Worm (Caenorhabditis elegans) whole organism, L2 larva: ENCODE measurements around the gene brc-1.

Experiments
- C34F6.9 ChIP-seq: fragments of 150-350 bp; optimal IDR thresholded peaks from 2 replicates; lab custom pipeline; 2014; ENCODE audit warnings: missing biosample characterization, missing genetic modification characterization
- F13H6.1 ChIP-seq: sonication (generic microtip); optimal IDR thresholded peaks from 2 replicates; lab custom pipeline; 2016; ENCODE audit warnings: missing genetic modification characterization, missing compliant biosample characterization
- R02D3.7 ChIP-seq: fragments of 150-350 bp; optimal IDR thresholded peaks from 2 replicates; lab custom pipeline; 2014; ENCODE audit warnings: missing biosample characterization, missing genetic modification characterization
- ama-1 ChIP-seq: fragments of 150-350 bp; optimal IDR thresholded peaks from 2 replicates; lab custom pipeline; 2018; ENCODE audit warnings: inconsistent platforms
- blmp-1 ChIP-seq: sonication (generic microtip); optimal IDR thresholded peaks from 2 replicates; lab custom pipeline; 2017; ENCODE audit warnings: missing genetic modification characterization, mild to moderate bottlenecking, missing compliant biosample characterization, antibody characterized with exemption, moderate library complexity; ENCODE audit not compliant: insufficient read depth
- ceh-16 ChIP-seq: fragments of 150-350 bp; optimal IDR thresholded peaks from 2 replicates; lab custom pipeline; 2014; ENCODE audit warnings: missing biosample characterization, missing genetic modification characterization
- ceh-82 ChIP-seq: fragments of 150-350 bp; optimal IDR thresholded peaks from 2 replicates; lab custom pipeline; 2014; ENCODE audit warnings: missing biosample characterization, missing genetic modification characterization
- crh-2 ChIP-seq: sonication (generic microtip); optimal IDR thresholded peaks from 2 replicates; lab custom pipeline; 2017; ENCODE audit warnings: missing biosample characterization, missing genetic modification characterization
- dmd-4 ChIP-seq: sonication (generic microtip); optimal IDR thresholded peaks from 2 replicates; lab custom pipeline; 2017; ENCODE audit warnings: missing biosample characterization, missing genetic modification characterization
- egl-27 ChIP-seq: sonication (generic microtip); optimal IDR thresholded peaks from 3 replicates; lab custom pipeline; 2017; ENCODE audit warnings: missing biosample characterization, missing genetic modification reagents, missing genetic modification characterization
- elt-1 ChIP-seq: fragments of 150-350 bp; optimal IDR thresholded peaks from 2 replicates; lab custom pipeline; 2014; ENCODE audit warnings: missing biosample characterization, missing genetic modification characterization
- elt-3 ChIP-seq: sonication (generic microtip); optimal IDR thresholded peaks from 2 replicates; lab custom pipeline; 2017; ENCODE audit warnings: missing biosample characterization, missing genetic modification characterization
- fos-1 ChIP-seq: fragments of 150-350 bp; optimal IDR thresholded peaks from 2 replicates; lab custom pipeline; 2014; ENCODE audit warnings: missing biosample characterization, missing genetic modification characterization
- gmeb-1 ChIP-seq: fragments of 150-350 bp; optimal IDR thresholded peaks from 2 replicates; lab custom pipeline; 2014; ENCODE audit warnings: missing biosample characterization, missing genetic modification characterization
- lin-11 ChIP-seq: fragments of 150-350 bp; sonication (generic microtip); optimal IDR thresholded peaks from 2 replicates; lab custom pipeline; 2014; ENCODE audit warnings: missing biosample characterization, missing genetic modification characterization, inconsistent platforms, mixed read lengths
- lin-13 ChIP-seq: fragments of 150-350 bp; optimal IDR thresholded peaks from 2 replicates; lab custom pipeline; 2014; ENCODE audit warnings: missing biosample characterization, missing genetic modification reagents, missing genetic modification characterization
- lin-39 ChIP-seq: fragments of 150-350 bp; optimal IDR thresholded peaks from 2 replicates; lab custom pipeline; 2014; ENCODE audit warnings: missing biosample characterization, missing genetic modification reagents, missing genetic modification characterization
- lsy-2 ChIP-seq, 2 experiments: fragments of 150-350 bp in 1 of 2; sonication (generic microtip) in 1 of 2; optimal IDR thresholded peaks; 2 replicates each; lab custom pipeline; 2014 to 2017; ENCODE audit warnings: missing biosample characterization in 2 of 2, missing genetic modification characterization in 2 of 2
- mab-5 ChIP-seq: fragments of 150-350 bp; optimal IDR thresholded peaks from 2 replicates; lab custom pipeline; 2014; ENCODE audit warnings: missing biosample characterization, missing genetic modification characterization
- mbf-1 ChIP-seq: sonication (generic microtip); optimal IDR thresholded peaks from 2 replicates; lab custom pipeline; 2017; ENCODE audit warnings: missing biosample characterization, missing genetic modification characterization
- mdl-1 ChIP-seq, 2 experiments: fragments of 150-350 bp in 1 of 2; sonication (generic microtip) in 1 of 2; optimal IDR thresholded peaks; 2 replicates each; lab custom pipeline; 2017; ENCODE audit warnings: missing biosample characterization in 2 of 2, missing genetic modification characterization in 2 of 2
- nhr-11 ChIP-seq: fragments of 150-350 bp; optimal IDR thresholded peaks from 2 replicates; lab custom pipeline; 2014; ENCODE audit warnings: missing biosample characterization, missing genetic modification characterization
- nhr-12 ChIP-seq: fragments of 150-350 bp; optimal IDR thresholded peaks from 2 replicates; lab custom pipeline; 2014; ENCODE audit warnings: missing biosample characterization, missing genetic modification characterization
- nhr-129 ChIP-seq: fragments of 150-350 bp; optimal IDR thresholded peaks from 2 replicates; lab custom pipeline; 2014; ENCODE audit warnings: missing biosample characterization, missing genetic modification characterization
- nhr-23 ChIP-seq: fragments of 150-350 bp; optimal IDR thresholded peaks from 2 replicates; lab custom pipeline; 2014; ENCODE audit warnings: missing biosample characterization, missing genetic modification reagents, missing genetic modification characterization
- nhr-237 ChIP-seq: fragments of 150-350 bp; optimal IDR thresholded peaks from 2 replicates; lab custom pipeline; 2014; ENCODE audit warnings: missing biosample characterization, missing genetic modification characterization
- nhr-25 ChIP-seq: fragments of 150-350 bp; sonication (generic microtip); optimal IDR thresholded peaks from 3 replicates; lab custom pipeline; 2014; ENCODE audit warnings: missing biosample characterization, missing genetic modification characterization
- nhr-6 ChIP-seq: fragments of 150-350 bp; optimal IDR thresholded peaks from 2 replicates; lab custom pipeline; 2014; ENCODE audit warnings: missing biosample characterization, missing genetic modification characterization
- nhr-77 ChIP-seq: fragments of 150-350 bp; optimal IDR thresholded peaks from 2 replicates; lab custom pipeline; 2014; ENCODE audit warnings: missing biosample characterization, missing genetic modification characterization
- peb-1 ChIP-seq: fragments of 150-350 bp; optimal IDR thresholded peaks from 2 replicates; lab custom pipeline; 2014; ENCODE audit warnings: missing biosample characterization, missing genetic modification characterization
- sem-4 ChIP-seq: fragments of 150-350 bp; optimal IDR thresholded peaks from 2 replicates; lab custom pipeline; 2014; ENCODE audit warnings: missing biosample characterization, missing genetic modification reagents, missing genetic modification characterization
- skn-1 ChIP-seq: sonication (generic microtip); optimal IDR thresholded peaks from 2 replicates; lab custom pipeline; 2017; ENCODE audit warnings: missing biosample characterization, missing genetic modification characterization
- sma-3 ChIP-seq: sonication (generic microtip); optimal IDR thresholded peaks from 2 replicates; lab custom pipeline; 2016; ENCODE audit warnings: missing genetic modification reagents, missing genetic modification characterization, missing compliant biosample characterization
- sma-9 ChIP-seq, 2 experiments: fragments of 150-350 bp in 1 of 2; sonication (generic microtip) in 1 of 2; optimal IDR thresholded peaks; 2 replicates each; lab custom pipeline; 2014 to 2016; ENCODE audit warnings: missing genetic modification characterization in 2 of 2, mild to moderate bottlenecking in 1 of 2, missing biosample characterization in 1 of 2, missing compliant biosample characterization in 1 of 2, missing genetic modification reagents in 1 of 2, moderate library complexity in 1 of 2
- snpc-4 ChIP-seq: fragments of 150-350 bp; optimal IDR thresholded peaks from 2 replicates; lab custom pipeline; 2014; ENCODE audit warnings: missing biosample characterization, missing genetic modification characterization
- unc-55 ChIP-seq: fragments of 150-350 bp; sonication (generic microtip); optimal IDR thresholded peaks from 3 replicates; lab custom pipeline; 2014; ENCODE audit warnings: missing biosample characterization, missing genetic modification reagents, missing genetic modification characterization
- unc-62 ChIP-seq: fragments of 150-350 bp; optimal IDR thresholded peaks from 2 replicates; lab custom pipeline; 2014; ENCODE audit warnings: missing biosample characterization, missing genetic modification reagents, missing genetic modification characterization
- zag-1 ChIP-seq: fragments of 150-350 bp; optimal IDR thresholded peaks from 2 replicates; lab custom pipeline; 2014; ENCODE audit warnings: missing biosample characterization, missing genetic modification characterization
- ztf-1 ChIP-seq: fragments of 200-800 bp; sonication (Bioruptor generic); conservative IDR thresholded peaks from 2 replicates; pipeline ENCODE4 v1.3.6; 2022; ENCODE audit warnings: missing genetic modification characterization, missing compliant biosample characterization
- ztf-11 ChIP-seq: sonication (generic microtip); optimal IDR thresholded peaks from 2 replicates; lab custom pipeline; 2017; ENCODE audit warnings: missing biosample characterization, missing genetic modification characterization
- ztf-4 ChIP-seq: fragments of 150-350 bp; optimal IDR thresholded peaks from 2 replicates; lab custom pipeline; 2014; ENCODE audit warnings: missing biosample characterization, missing genetic modification characterization

The brc-1 gene

ce11 chrIII:3821969-3822453 lies 40.8 kb downstream of the brc-1 start, which contains the start of gene amx-1:
Gene amx-1, plus strand, starts transcription at chrIII:3822403.
- TF ChIP-seq lsy-2 (tag; optimal IDR thresholded peaks at IDR 0.05; lab: Kevin White, UChicago) (peak in 1 of 2 experiments; percentile 15), elt-3 (tag; lab: Kevin White, UChicago) (no peak)

- TF ChIP-seq sma-3 (GFP tag; lab: Kevin White, UChicago) (peak; percentile 63), nhr-77 (no peak), dmd-4 (tag; lab: Kevin White, UChicago) (no peak), crh-2 (tag; lab: Kevin White, UChicago) (peak; percentile 64), mbf-1 (tag; lab: Kevin White, UChicago) (no peak), sem-4 (tag; lab: Kevin White, UChicago) (peak; percentile 54), zag-1 (tag; lab: Kevin White, UChicago) (peak; percentile 0), egl-27 (tag; lab: Kevin White, UChicago) (peak; percentile 21), nhr-6 (tag; lab: Kevin White, UChicago) (no peak), ztf-4 (tag; lab: Kevin White, UChicago) (no peak), nhr-11 (no peak), R02D3.7 (tag; lab: Kevin White, UChicago) (no peak), nhr-25 (tag; lab: Kevin White, UChicago) (peak; percentile 63), lsy-2 (tag; optimal IDR thresholded peaks at IDR 0.05; lab: Kevin White, UChicago) (peak; percentile 1 to 73), nhr-237 (tag; lab: Kevin White, UChicago) (no peak), lin-11 (tag; lab: Kevin White, UChicago) (no peak), ztf-1 (no peak), nhr-129 (tag; lab: Kevin White, UChicago) (peak; percentile 89), F13H6.1 (tag; lab: Kevin White, UChicago) (peak; percentile 82), ceh-16 (tag; lab: Kevin White, UChicago) (peak; percentile 56), peb-1 (tag; lab: Kevin White, UChicago) (no peak), elt-1 (tag; lab: Kevin White, UChicago) (no peak), C34F6.9 (tag; lab: Kevin White, UChicago) (peak; percentile 83), snpc-4 (tag; lab: Kevin White, UChicago) (no peak), blmp-1 (tag; lab: Kevin White, UChicago) (peak; percentile 97), lin-39 (tag; lab: Kevin White, UChicago) (no peak), unc-55 (peak; percentile 63), sma-9 (GFP tag; optimal IDR thresholded peaks at IDR 0.05; lab: Kevin White, UChicago) (no peak), sma-9 (tag; optimal IDR thresholded peaks at IDR 0.05; lab: Kevin White, UChicago) (no peak), mdl-1 (tag; optimal IDR thresholded peaks at IDR 0.05; lab: Kevin White, UChicago) (peak; percentile 30 to 76), fos-1 (peak; percentile 81), ama-1 (no peak), unc-62 (GFP tag; lab: Kevin White, UChicago) (no peak), gmeb-1 (tag; lab: Kevin White, UChicago) (peak; percentile 8), nhr-23 (tag; lab: Kevin White, UChicago) (no peak)
- TF ChIP-seq, all 48 proteins: peak for 16
These were observed 42.6 kb downstream of the brc-1 start for ce11 chrIII:3820134-3820533.

DNA sequence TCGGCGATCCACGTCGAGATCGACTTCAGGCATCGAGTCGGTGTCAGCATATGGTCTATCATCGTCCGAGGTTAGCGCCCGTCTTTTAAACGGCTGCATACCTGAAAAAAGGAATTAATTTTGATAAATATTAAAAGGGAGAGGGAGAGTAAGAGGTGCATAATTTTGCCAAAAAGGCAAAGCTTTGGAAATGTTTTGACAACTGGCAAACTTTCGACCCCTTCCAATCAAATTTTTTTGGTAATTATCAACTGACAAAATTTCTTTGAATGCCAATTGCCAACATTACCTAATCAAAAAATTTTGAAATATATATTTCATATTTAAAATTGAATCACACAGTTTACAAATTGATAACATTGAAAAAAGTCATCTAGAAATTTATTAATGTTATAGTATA lies 43.2 kb downstream of the brc-1 start, which contains the start of gene dpy-27:
Gene dpy-27, minus strand, starts transcription at position 101 of the 400 bp plus-strand sequence.
- TF ChIP-seq nhr-129 (tag; lab: Kevin White, UChicago) (no peak), lin-39 (tag; lab: Kevin White, UChicago) (no peak), ceh-82 (no peak), unc-62 (GFP tag; lab: Kevin White, UChicago) (no peak), mdl-1 (tag; optimal IDR thresholded peaks at IDR 0.05; lab: Kevin White, UChicago) (no peak), dmd-4 (tag; lab: Kevin White, UChicago) (no peak), nhr-25 (tag; lab: Kevin White, UChicago) (no peak), ztf-11 (tag; lab: Kevin White, UChicago) (no peak), peb-1 (tag; lab: Kevin White, UChicago) (no peak), nhr-12 (tag; lab: Kevin White, UChicago) (no peak), unc-55 (no peak), nhr-23 (tag; lab: Kevin White, UChicago) (no peak), sem-4 (tag; lab: Kevin White, UChicago) (no peak), F13H6.1 (tag; lab: Kevin White, UChicago) (no peak), mab-5 (tag; lab: Kevin White, UChicago) (no peak), lin-13 (GFP tag; lab: Kevin White, UChicago) (no peak), skn-1 (tag; lab: Kevin White, UChicago) (no peak)
